Fruit fly (Drosophila melanogaster): ENCODE measurements around the gene hth.

hth gene

dm6 chr3R:10494121-10494520 is 145.2 kb downstream of the hth start (continued):
- TF ChIP-seq CG7839 (tag; optimal IDR thresholded peaks at IDR 0.05): peak; percentile 75
- TF ChIP-seq CG13287 (GFP tag; IDR thresholded peaks at IDR 0.05; ENCODE audit: partially characterized antibody): no peak
- TF ChIP-seq her (GFP tag; optimal IDR thresholded peaks at IDR 0.05): peak; percentile 49
- TF ChIP-seq Hmx (GFP tag; optimal IDR thresholded peaks at IDR 0.05): no peak
- no peak for TF ChIP-seq trh (GFP tag; optimal IDR thresholded peaks at IDR 0.05)
- TF ChIP-seq tap (tag; optimal IDR thresholded peaks at IDR 0.05): peak; percentile 54
- TF ChIP-seq pho (GFP tag; optimal IDR thresholded peaks at IDR 0.05): peak; percentile 33
- TF ChIP-seq MTF-1 (GFP tag; optimal IDR thresholded peaks at IDR 0.05; ENCODE audit: borderline replicate concordance): no peak
- peak; percentile 12 for TF ChIP-seq NC2α (GFP tag; optimal IDR thresholded peaks at IDR 0.05)
- peak; percentile 8 for TF ChIP-seq fu2 (GFP tag; optimal IDR thresholded peaks at IDR 0.05)
- TF ChIP-seq sens-2 (GFP tag; IDR thresholded peaks at IDR 0.05): peak; percentile 33; the same call in 1 of the 2 replicates
- TF ChIP-seq CG11560 (tag; IDR thresholded peaks at IDR 0.05): 0 out of 3 replicates have a peak, but pooled peaks have one; percentile 30
- TF ChIP-seq sqz (GFP tag; optimal IDR thresholded peaks at IDR 0.05): no peak
- peak; percentile 11 for TF ChIP-seq Bteb2 (GFP tag; optimal IDR thresholded peaks at IDR 0.05)
- TF ChIP-seq HmgZ (tag; optimal IDR thresholded peaks at IDR 0.05): peak; percentile 28
- peak; percentile 67 for TF ChIP-seq slp2 (GFP tag; optimal IDR thresholded peaks at IDR 0.05)
- peak; percentile 62 for TF ChIP-seq caup (GFP tag; optimal IDR thresholded peaks at IDR 0.05; ENCODE audit: severe bottlenecking)
- TF ChIP-seq ken (GFP tag; IDR thresholded peaks at IDR 0.05): peak; percentile 66; the same call in 2 of the 3 replicates
- TF ChIP-seq CG6654 (GFP tag; optimal IDR thresholded peaks at IDR 0.05): no peak
- TF ChIP-seq gce (GFP tag; IDR thresholded peaks at IDR 0.05): peak; percentile 74; the same call in 1 of the 3 replicates
- peak; percentile 24; the same call in 1 of the 3 replicates for TF ChIP-seq croc (GFP tag; conservative IDR thresholded peaks at IDR 0.05)
- TF ChIP-seq CG11504 (tag; optimal IDR thresholded peaks at IDR 0.05): peak; percentile 67
- TF ChIP-seq BtbVII (GFP tag; optimal IDR thresholded peaks at IDR 0.05): peak; percentile 37
- TF ChIP-seq CG34422 (GFP tag; IDR thresholded peaks at IDR 0.05): peak; percentile 49; the same call in 1 of the 3 replicates
- TF ChIP-seq Hand (GFP tag; optimal IDR thresholded peaks at IDR 0.05): peak; percentile 20
- peak; percentile 48 for TF ChIP-seq HLH3B (GFP tag; IDR thresholded peaks at IDR 0.05)
- peak; percentile 2 for TF ChIP-seq CrebB (tag; optimal IDR thresholded peaks at IDR 0.05)
- peak; percentile 43; the same call in 2 of the 3 replicates for TF ChIP-seq Aef1 (GFP tag; IDR thresholded peaks at IDR 0.05)
- TF ChIP-seq Atf-2 (GFP tag; optimal IDR thresholded peaks at IDR 0.05): peak; percentile 31
- peak; percentile 67 for TF ChIP-seq unpg (GFP tag; optimal IDR thresholded peaks at IDR 0.05)
- TF ChIP-seq Hmr (GFP tag; optimal IDR thresholded peaks at IDR 0.05): peak; percentile 43
- peak; percentile 38 for TF ChIP-seq HHEX (GFP tag; optimal IDR thresholded peaks at IDR 0.05)
- TF ChIP-seq eyg (GFP tag; optimal IDR thresholded peaks at IDR 0.05): no peak
- no peak for TF ChIP-seq CG12104 (GFP tag; optimal IDR thresholded peaks at IDR 0.05)
- no peak for TF ChIP-seq hkb (optimal IDR thresholded peaks at IDR 0.05)
- peak; percentile 55; the same call in 1 of the 2 replicates for TF ChIP-seq hkb (GFP tag; IDR thresholded peaks at IDR 0.05)
- TF ChIP-seq Antp (GFP tag; optimal IDR thresholded peaks at IDR 0.05): peak; percentile 63
- TF ChIP-seq az2 (GFP tag; optimal IDR thresholded peaks at IDR 0.05): peak; percentile 57
- no peak for TF ChIP-seq CG8478 (optimal IDR thresholded peaks at IDR 0.05)
- 0 out of 2 replicates have a peak, but pooled peaks have one; percentile 27 for TF ChIP-seq CG4730 (GFP tag; IDR thresholded peaks at IDR 0.05)
- peak; percentile 35 for TF ChIP-seq CG8944 (GFP tag; optimal IDR thresholded peaks at IDR 0.05)
- TF ChIP-seq gcm2 (GFP tag; optimal IDR thresholded peaks at IDR 0.05): no peak
- no peak for TF ChIP-seq CG34224 (GFP tag; IDR thresholded peaks at IDR 0.05; ENCODE audit: partially characterized antibody)
- TF ChIP-seq ewg (GFP tag; optimal IDR thresholded peaks at IDR 0.05): peak; percentile 51
- TF ChIP-seq H15 (GFP tag; IDR thresholded peaks at IDR 0.05): no peak
- TF ChIP-seq HLHmδ (GFP tag; optimal IDR thresholded peaks at IDR 0.05): no peak
- peak; percentile 42; the same call in 2 of the 3 replicates for TF ChIP-seq CG11695 (GFP tag; IDR thresholded peaks at IDR 0.05)
- TF ChIP-seq wor (GFP tag; IDR thresholded peaks at IDR 0.05): peak; percentile 24; the same call in 1 of the 2 replicates
- TF ChIP-seq Opbp (GFP tag; IDR thresholded peaks at IDR 0.05; ENCODE audit: partially characterized antibody): no peak
- TF ChIP-seq Meics (GFP tag; optimal IDR thresholded peaks at IDR 0.05): peak; percentile 57
- TF ChIP-seq CG17328 (GFP tag; IDR thresholded peaks at IDR 0.05): peak; percentile 46; the same call in 1 of the 2 replicates

Measured in whole organism, embryonic.